Fruit fly (Drosophila melanogaster) whole organism, pupa: ENCODE data around the gene Paip2.

Experiments used
- CG12605 ChIP-seq: fragments of 200-800 bp; sonication (Bioruptor generic); IDR thresholded peaks from 2 replicates; pipeline ENCODE4 v1.3.6; 2022; ENCODE audit warnings: missing biosample characterization, missing genetic modification characterization
- CG13204 ChIP-seq: fragments of 200-800 bp; sonication (Bioruptor generic); optimal IDR thresholded peaks from 2 replicates; lab custom pipeline; 2018; ENCODE audit warnings: missing biosample characterization, mild to moderate bottlenecking, missing genetic modification characterization, moderate library complexity
- CG15710 ChIP-seq: fragments of 200-800 bp; sonication (Bioruptor generic); optimal IDR thresholded peaks from 2 replicates; lab custom pipeline; 2018; ENCODE audit warnings: missing biosample characterization, mild to moderate bottlenecking, missing genetic modification characterization, moderate library complexity
- CG34367 ChIP-seq: fragments of 200-800 bp; sonication (Bioruptor generic); optimal IDR thresholded peaks from 2 replicates; lab custom pipeline; 2018; ENCODE audit warnings: missing biosample characterization, mild to moderate bottlenecking, missing genetic modification characterization
- CG8301 ChIP-seq: fragments of 200-800 bp; sonication (Bioruptor generic); optimal IDR thresholded peaks from 2 replicates; lab custom pipeline; 2018; ENCODE audit warnings: missing biosample characterization, mild to moderate bottlenecking, missing genetic modification characterization
- D1 ChIP-seq: fragments of 200-800 bp; sonication (Bioruptor generic); optimal IDR thresholded peaks from 2 replicates; lab custom pipeline; 2018; ENCODE audit warnings: missing biosample characterization, mild to moderate bottlenecking, missing genetic modification characterization, moderate library complexity
- EcR ChIP-seq: fragments of 200-800 bp; sonication (Bioruptor generic); optimal IDR thresholded peaks from 3 replicates; lab custom pipeline; 2019; ENCODE audit warnings: missing biosample characterization, missing genetic modification characterization, mild to moderate bottlenecking, moderate library complexity, missing genetic modification reagents
- Ets98B ChIP-seq: fragments of 200-800 bp; sonication (Bioruptor generic); IDR thresholded peaks from 2 replicates; pipeline ENCODE4 v1.3.6; 2022; ENCODE audit warnings: missing biosample characterization, missing genetic modification characterization
- Pif1A ChIP-seq: fragments of 200-800 bp; sonication (Bioruptor generic); optimal IDR thresholded peaks from 3 replicates; lab custom pipeline; 2016; ENCODE audit warnings: missing biosample characterization, missing genetic modification characterization
- Pif1B ChIP-seq: fragments of 200-800 bp; sonication (Bioruptor generic); optimal IDR thresholded peaks from 3 replicates; lab custom pipeline; 2016; ENCODE audit warnings: missing biosample characterization, missing genetic modification characterization
- Snoo ChIP-seq: fragments of 200-800 bp; sonication (Bioruptor generic); optimal IDR thresholded peaks from 3 replicates; lab custom pipeline; 2017; ENCODE audit warnings: missing biosample characterization, mild to moderate bottlenecking, missing genetic modification characterization, inconsistent platforms
- fd96Ca ChIP-seq: fragments of 200-800 bp; sonication (Bioruptor generic); IDR thresholded peaks from 3 replicates; pipeline ENCODE4 v1.3.6; 2022; ENCODE audit warnings: missing biosample characterization, missing genetic modification characterization
- rn ChIP-seq: fragments of 200-800 bp; sonication (Bioruptor generic); IDR thresholded peaks from 2 replicates; pipeline ENCODE4 v1.3.6; 2022; ENCODE audit warnings: missing biosample characterization, missing genetic modification characterization

dm6 chr3R:13011621-13011963 lies 31.0 kb downstream of the Paip2 start, which contains the start of gene CtBP:
- TF ChIP-seq CG15710 (tag; lab: Kevin White, UChicago) = no peak
- no peak for TF ChIP-seq CG13204 (GFP tag; lab: Kevin White, UChicago)
- TF ChIP-seq Pif1B (GFP tag; lab: Kevin White, UChicago) = no peak
- no peak for TF ChIP-seq Snoo (tag; lab: Kevin White, UChicago)
- TF ChIP-seq Ets98B = no peak
- no peak for TF ChIP-seq fd96Ca (GFP tag; lab: Robert Waterston, UW)
- no peak for TF ChIP-seq rn
- peak; percentile 14; the same call in 1 of the 2 replicates for TF ChIP-seq CG12605 (GFP tag; lab: Robert Waterston, UW)
- no peak for TF ChIP-seq CG34367 (tag; lab: Kevin White, UChicago)
- no peak for TF ChIP-seq CG8301 (tag; lab: Kevin White, UChicago)
- no peak for TF ChIP-seq D1 (tag; lab: Kevin White, UChicago)
- TF ChIP-seq Pif1A (GFP tag; lab: Kevin White, UChicago) = no peak
- no peak for TF ChIP-seq EcR (GFP tag; lab: Kevin White, UChicago)
